Fruit fly (Drosophila melanogaster): ENCODE measurements around the gene CG11037.

CG11037 gene

dm6 chr3L:20950520-20951135, 10.6 kb downstream of the CG11037 start (continued):
- TF ChIP-seq hb (GFP tag; IDR thresholded peaks at IDR 0.05; ENCODE audit: partially characterized antibody) (no peak), CG13296 (GFP tag; optimal IDR thresholded peaks at IDR 0.05) (no peak), CG1529 (GFP tag; optimal IDR thresholded peaks at IDR 0.05) (peak; percentile 16), CG13775 (GFP tag; optimal IDR thresholded peaks at IDR 0.05) (no peak), Hsf (GFP tag; optimal IDR thresholded peaks at IDR 0.05) (no peak), dm (GFP tag; optimal IDR thresholded peaks at IDR 0.05) (no peak), ftz-f1 (GFP tag; optimal IDR thresholded peaks at IDR 0.05) (no peak), Sry-β (GFP tag; optimal IDR thresholded peaks at IDR 0.05) (no peak), lab (GFP tag; optimal IDR thresholded peaks at IDR 0.05) (no peak), Ravus (GFP tag; IDR thresholded peaks at IDR 0.05) (no peak), al (GFP tag; IDR thresholded peaks at IDR 0.05) (no peak), CG34422 (GFP tag; IDR thresholded peaks at IDR 0.05) (no peak), CG2202 (tag; optimal IDR thresholded peaks at IDR 0.05) (no peak), CG7271 (tag; optimal IDR thresholded peaks at IDR 0.05) (no peak), YL-1 (GFP tag; optimal IDR thresholded peaks at IDR 0.05) (no peak), Xrp1 (GFP tag; IDR thresholded peaks at IDR 0.05) (peak; percentile 37; the same call in 1 of the 2 replicates), ac (GFP tag; optimal IDR thresholded peaks at IDR 0.05) (no peak), CG15601 (tag; optimal IDR thresholded peaks at IDR 0.05) (no peak), CG11695 (GFP tag; IDR thresholded peaks at IDR 0.05) (no peak), pb (GFP tag; optimal IDR thresholded peaks at IDR 0.05) (no peak), cwo (GFP tag; optimal IDR thresholded peaks at IDR 0.05) (no peak), CG9932 (GFP tag; IDR thresholded peaks at IDR 0.05) (no peak), Dbx (GFP tag; IDR thresholded peaks at IDR 0.05) (no peak), CG14050 (GFP tag; IDR thresholded peaks at IDR 0.05) (no peak), Jarid2 (GFP tag; optimal IDR thresholded peaks at IDR 0.05) (no peak), lmd (GFP tag; IDR thresholded peaks at IDR 0.05) (no peak), CG12744 (GFP tag; optimal IDR thresholded peaks at IDR 0.05) (no peak), tio (GFP tag; optimal IDR thresholded peaks at IDR 0.05) (no peak), aop (GFP tag; IDR thresholded peaks at IDR 0.05) (no peak), BEAF-32 (GFP tag; optimal IDR thresholded peaks at IDR 0.05) (no peak), CG7745 (tag; optimal IDR thresholded peaks at IDR 0.05) (no peak), vfl (GFP tag; optimal IDR thresholded peaks at IDR 0.05) (no peak), Awh (GFP tag; IDR thresholded peaks at IDR 0.05) (no peak), CG1647 (GFP tag; optimal IDR thresholded peaks at IDR 0.05) (no peak), twi (tag; optimal IDR thresholded peaks at IDR 0.05) (no peak), br (optimal IDR thresholded peaks at IDR 0.05) (no peak), CG8765 (GFP tag; IDR thresholded peaks at IDR 0.05) (no peak), tap (tag; optimal IDR thresholded peaks at IDR 0.05) (no peak), Vsx1 (GFP tag; optimal IDR thresholded peaks at IDR 0.05) (no peak), toy (GFP tag; IDR thresholded peaks at IDR 0.05) (no peak), CG7839 (tag; optimal IDR thresholded peaks at IDR 0.05) (peak; percentile 30), tgo (GFP tag; IDR thresholded peaks at IDR 0.05) (no peak), CG11504 (tag; optimal IDR thresholded peaks at IDR 0.05) (peak; percentile 55), CG7372 (GFP tag; IDR thresholded peaks at IDR 0.05) (no peak), chif (GFP tag; optimal IDR thresholded peaks at IDR 0.05) (no peak), Blimp-1 (GFP tag; optimal IDR thresholded peaks at IDR 0.05) (peak; percentile 36), ssp (GFP tag; IDR thresholded peaks at IDR 0.05) (no peak), CG10565 (GFP tag; optimal IDR thresholded peaks at IDR 0.05) (no peak), Atf6 (GFP tag; IDR thresholded peaks at IDR 0.05) (no peak), CG14014 (GFP tag; IDR thresholded peaks at IDR 0.05) (no peak), Opbp (GFP tag; IDR thresholded peaks at IDR 0.05; ENCODE audit: partially characterized antibody) (no peak)
